Fruit fly (Drosophila melanogaster): ENCODE data around the gene hep.
A peak's percentile ranks its signal among the peaks of the same experiment; 100 is the strongest.

hep gene

dm6 chrX:13131063-13131773, 41.0 kb upstream of the hep start (continued):
- TF ChIP-seq ewg (GFP tag; optimal IDR thresholded peaks at IDR 0.05) (peak; percentile 98), CG10979 (tag; optimal IDR thresholded peaks at IDR 0.05) (peak; percentile 97), fu2 (GFP tag; optimal IDR thresholded peaks at IDR 0.05) (peak; percentile 99), CG16779 (GFP tag; IDR thresholded peaks at IDR 0.05) (peak; percentile 99), lab (GFP tag; optimal IDR thresholded peaks at IDR 0.05) (peak; percentile 100), fd3F (GFP tag; optimal IDR thresholded peaks at IDR 0.05) (peak; percentile 98), CG9727 (GFP tag; optimal IDR thresholded peaks at IDR 0.05) (peak; percentile 98), CG32767 (GFP tag; IDR thresholded peaks at IDR 0.05) (peak; percentile 98), CG9215 (GFP tag; IDR thresholded peaks at IDR 0.05) (peak; percentile 98), CG13287 (GFP tag; IDR thresholded peaks at IDR 0.05; ENCODE audit: partially characterized antibody) (peak; percentile 64; the same call in 1 of the 2 replicates), Sox102F (GFP tag; optimal IDR thresholded peaks at IDR 0.05) (peak; percentile 98), ato (GFP tag; IDR thresholded peaks at IDR 0.05; ENCODE audit: partially characterized antibody) (no peak), pb (GFP tag; optimal IDR thresholded peaks at IDR 0.05) (peak; percentile 99), bowl (GFP tag; IDR thresholded peaks at IDR 0.05) (peak; percentile 98), CG6654 (GFP tag; optimal IDR thresholded peaks at IDR 0.05) (peak; percentile 90), CG1832 (GFP tag; optimal IDR thresholded peaks at IDR 0.05) (peak; percentile 94), CG2712 (tag; optimal IDR thresholded peaks at IDR 0.05) (peak; percentile 98), Nf-YC (tag; optimal IDR thresholded peaks at IDR 0.05) (peak; percentile 89), ara (GFP tag; IDR thresholded peaks at IDR 0.05) (peak; percentile 99)

dm6 chrX:13130175-13130822, 40.1 kb upstream of the hep start:
- TF ChIP-seq fru (optimal IDR thresholded peaks at IDR 0.05) (no peak), CG7839 (tag; optimal IDR thresholded peaks at IDR 0.05) (peak; percentile 86), run (tag; optimal IDR thresholded peaks at IDR 0.05) (peak; percentile 19), croc (GFP tag; conservative IDR thresholded peaks at IDR 0.05) (peak; percentile 49; the same call in 2 of the 3 replicates), GATAe (GFP tag; conservative IDR thresholded peaks at IDR 0.05) (no peak), hb (GFP tag; IDR thresholded peaks at IDR 0.05; ENCODE audit: partially characterized antibody) (no peak), gce (GFP tag; IDR thresholded peaks at IDR 0.05) (no peak), CG17186 (GFP tag; optimal IDR thresholded peaks at IDR 0.05) (no peak), gcm2 (GFP tag; optimal IDR thresholded peaks at IDR 0.05) (peak; percentile 50), CG15073 (GFP tag; optimal IDR thresholded peaks at IDR 0.05) (peak; percentile 7), CG33557 (GFP tag; optimal IDR thresholded peaks at IDR 0.05) (peak; percentile 70), slp2 (GFP tag; optimal IDR thresholded peaks at IDR 0.05) (peak; percentile 71), Hmx (GFP tag; optimal IDR thresholded peaks at IDR 0.05) (peak; percentile 25), her (GFP tag; optimal IDR thresholded peaks at IDR 0.05) (peak; percentile 54), CG2199 (GFP tag; IDR thresholded peaks at IDR 0.05) (no peak), B-H2 (GFP tag; optimal IDR thresholded peaks at IDR 0.05) (peak; percentile 54), dati (GFP tag; IDR thresholded peaks at IDR 0.05) (no peak), E2f1 (GFP tag; IDR thresholded peaks at IDR 0.05) (peak; percentile 58), chn (GFP tag; optimal IDR thresholded peaks at IDR 0.05) (peak; percentile 69), zen (tag; optimal IDR thresholded peaks at IDR 0.05) (peak; percentile 50), CG15479 (GFP tag; optimal IDR thresholded peaks at IDR 0.05) (no peak), lola (GFP tag; optimal IDR thresholded peaks at IDR 0.05) (peak in 2 of 3 experiments; percentile 37 to 82), Hr3 (GFP tag; optimal IDR thresholded peaks at IDR 0.05) (peak; percentile 36), CG17829 (tag; optimal IDR thresholded peaks at IDR 0.05) (peak; percentile 65), CG8478 (optimal IDR thresholded peaks at IDR 0.05) (no peak), fd3F (GFP tag; optimal IDR thresholded peaks at IDR 0.05) (peak; percentile 51), Dp (GFP tag; optimal IDR thresholded peaks at IDR 0.05) (no peak), tin (GFP tag; optimal IDR thresholded peaks at IDR 0.05) (peak; percentile 72), CG4854 (GFP tag; optimal IDR thresholded peaks at IDR 0.05) (peak; percentile 28), grn (GFP tag; optimal IDR thresholded peaks at IDR 0.05) (peak; percentile 32)

Data from whole organism, embryonic.